Worm (Caenorhabditis elegans) whole organism, L3 larva: ENCODE data around the gene cutl-24.

ENCODE experiments used
- R02D3.7 ChIP-seq: fragments of 150-350 bp; optimal IDR thresholded peaks from 2 replicates; lab custom pipeline; 2014; ENCODE audit warnings: missing biosample characterization, missing genetic modification characterization
- aly-2 ChIP-seq: fragments of 150-350 bp; optimal IDR thresholded peaks from 2 replicates; lab custom pipeline; 2014; ENCODE audit warnings: missing biosample characterization, missing genetic modification characterization
- ceh-16 ChIP-seq: sonication (generic microtip); optimal IDR thresholded peaks from 2 replicates; lab custom pipeline; 2017; ENCODE audit warnings: missing biosample characterization, missing genetic modification characterization
- ceh-28 ChIP-seq: fragments of 150-350 bp; optimal IDR thresholded peaks from 2 replicates; lab custom pipeline; 2014; ENCODE audit warnings: missing biosample characterization, missing genetic modification reagents, missing genetic modification characterization
- ceh-82 ChIP-seq: fragments of 150-350 bp; optimal IDR thresholded peaks from 2 replicates; lab custom pipeline; 2014; ENCODE audit warnings: missing biosample characterization, missing genetic modification characterization
- ceh-9 ChIP-seq: sonication (generic microtip); optimal IDR thresholded peaks from 2 replicates; lab custom pipeline; 2018; ENCODE audit warnings: missing biosample characterization, missing genetic modification characterization
- daf-12 ChIP-seq: fragments of 150-350 bp; optimal IDR thresholded peaks from 2 replicates; lab custom pipeline; 2014; ENCODE audit warnings: missing biosample characterization, missing genetic modification reagents, missing genetic modification characterization
- egl-27 ChIP-seq: sonication (generic microtip); optimal IDR thresholded peaks from 4 replicates; lab custom pipeline; 2017; ENCODE audit warnings: missing biosample characterization, missing genetic modification reagents, missing genetic modification characterization
- egl-5 ChIP-seq: fragments of 150-350 bp; optimal IDR thresholded peaks from 2 replicates; lab custom pipeline; 2017; ENCODE audit warnings: missing biosample characterization, missing genetic modification reagents, missing genetic modification characterization, inconsistent platforms
- elt-2 ChIP-seq: sonication (generic microtip); optimal IDR thresholded peaks from 2 replicates; lab custom pipeline; 2016; ENCODE audit warnings: missing genetic modification reagents, mild to moderate bottlenecking, missing genetic modification characterization, missing compliant biosample characterization
- eor-1 ChIP-seq, 2 experiments: fragments of 150-350 bp; optimal IDR thresholded peaks; 2 replicates each; lab custom pipeline; 2014 to 2018; ENCODE audit warnings: missing biosample characterization in 2 of 2, missing genetic modification characterization in 2 of 2
- fkh-10 ChIP-seq: sonication (generic microtip); optimal IDR thresholded peaks from 2 replicates; lab custom pipeline; 2017; ENCODE audit warnings: missing biosample characterization, missing genetic modification reagents, missing genetic modification characterization
- fkh-2 ChIP-seq: fragments of 150-350 bp; optimal IDR thresholded peaks from 2 replicates; lab custom pipeline; 2014; ENCODE audit warnings: missing biosample characterization, missing genetic modification reagents, missing genetic modification characterization
- hmg-11 ChIP-seq: sonication (generic microtip); optimal IDR thresholded peaks from 2 replicates; lab custom pipeline; 2016; ENCODE audit warnings: missing genetic modification characterization, missing compliant biosample characterization
- jun-1 ChIP-seq: fragments of 150-350 bp; optimal IDR thresholded peaks from 2 replicates; lab custom pipeline; 2014; ENCODE audit warnings: missing biosample characterization, missing genetic modification reagents, missing genetic modification characterization
- lsy-12 ChIP-seq: sonication (generic microtip); optimal IDR thresholded peaks from 2 replicates; lab custom pipeline; 2016; ENCODE audit warnings: mild to moderate bottlenecking, missing genetic modification characterization, missing compliant biosample characterization
- mdl-1 ChIP-seq: fragments of 150-350 bp; optimal IDR thresholded peaks from 2 replicates; lab custom pipeline; 2014; ENCODE audit warnings: missing biosample characterization, missing genetic modification characterization
- nfya-1 ChIP-seq: sonication (generic microtip); optimal IDR thresholded peaks from 2 replicates; lab custom pipeline; 2017; ENCODE audit warnings: missing genetic modification characterization, mild to moderate bottlenecking, missing compliant biosample characterization, antibody characterized with exemption, moderate library complexity; ENCODE audit not compliant: insufficient read depth
- nhr-12 ChIP-seq: fragments of 150-350 bp; optimal IDR thresholded peaks from 2 replicates; lab custom pipeline; 2014; ENCODE audit warnings: missing biosample characterization, missing genetic modification characterization
- nhr-23 ChIP-seq: fragments of 150-350 bp; optimal IDR thresholded peaks from 2 replicates; lab custom pipeline; 2014; ENCODE audit warnings: missing biosample characterization, missing genetic modification reagents, missing genetic modification characterization
- nhr-237 ChIP-seq: fragments of 150-350 bp; optimal IDR thresholded peaks from 2 replicates; lab custom pipeline; 2014; ENCODE audit warnings: missing biosample characterization, missing genetic modification characterization
- nhr-28 ChIP-seq: fragments of 150-350 bp; optimal IDR thresholded peaks from 2 replicates; lab custom pipeline; 2014; ENCODE audit warnings: missing biosample characterization, missing genetic modification characterization
- nhr-67 ChIP-seq: fragments of 150-350 bp; optimal IDR thresholded peaks from 2 replicates; lab custom pipeline; 2014; ENCODE audit warnings: missing biosample characterization, missing genetic modification characterization
- nhr-76 ChIP-seq: fragments of 150-350 bp; sonication (generic microtip); optimal IDR thresholded peaks from 5 replicates; lab custom pipeline; 2014; ENCODE audit warnings: missing biosample characterization, missing genetic modification characterization
- nhr-77 ChIP-seq: fragments of 150-350 bp; optimal IDR thresholded peaks from 2 replicates; lab custom pipeline; 2014; ENCODE audit warnings: missing biosample characterization, missing genetic modification characterization
- pqm-1 ChIP-seq: fragments of 150-350 bp; optimal IDR thresholded peaks from 2 replicates; lab custom pipeline; 2017; ENCODE audit warnings: missing biosample characterization, missing genetic modification characterization, inconsistent platforms
- sea-2 ChIP-seq: fragments of 150-350 bp; sonication (generic microtip); optimal IDR thresholded peaks from 4 replicates; lab custom pipeline; 2014; ENCODE audit warnings: missing biosample characterization, missing genetic modification reagents, missing genetic modification characterization
- snpc-4 ChIP-seq: fragments of 150-350 bp; optimal IDR thresholded peaks from 2 replicates; lab custom pipeline; 2014; ENCODE audit warnings: missing biosample characterization, missing genetic modification characterization
- unc-39 ChIP-seq: sonication (generic microtip); optimal IDR thresholded peaks from 4 replicates; lab custom pipeline; 2017; ENCODE audit warnings: missing biosample characterization, missing genetic modification characterization
- zag-1 ChIP-seq: fragments of 150-350 bp; optimal IDR thresholded peaks from 2 replicates; lab custom pipeline; 2014; ENCODE audit warnings: missing biosample characterization, missing genetic modification characterization
- ztf-11 ChIP-seq: fragments of 150-350 bp; optimal IDR thresholded peaks from 2 replicates; lab custom pipeline; 2014; ENCODE audit warnings: missing biosample characterization, missing genetic modification characterization
- ztf-4 ChIP-seq: fragments of 150-350 bp; optimal IDR thresholded peaks from 2 replicates; lab custom pipeline; 2014; ENCODE audit warnings: missing biosample characterization, missing genetic modification characterization

Gene cutl-24

DNA sequence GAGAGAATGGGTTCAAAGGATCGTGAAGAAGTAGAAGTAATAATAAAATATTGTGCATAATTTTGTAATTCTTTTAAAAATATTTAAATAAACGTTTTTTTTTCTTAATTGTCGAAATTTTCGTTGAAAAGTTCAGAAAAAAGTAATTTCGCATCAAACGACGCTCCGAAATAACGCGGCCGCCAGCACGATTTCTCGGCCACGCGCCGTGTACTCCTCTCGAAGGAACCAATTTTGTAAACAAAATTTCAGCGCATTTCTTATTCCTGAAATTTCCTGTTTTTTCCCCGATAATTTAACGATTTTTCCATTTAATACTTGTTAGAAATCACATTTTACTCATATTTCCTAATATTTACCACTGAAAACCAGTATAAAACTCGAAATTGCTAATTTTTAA lies 27.2 kb downstream of the cutl-24 start, which contains the start of gene Y38C1AA.12 (continued):
- TF ChIP-seq eor-1 (tag; optimal IDR thresholded peaks at IDR 0.05; lab: Kevin White, UChicago) (peak in 1 of 2 experiments; percentile 36), zag-1 (no peak), lsy-12 (peak; percentile 65)
- TF ChIP-seq, all 47 proteins: peak for 16

- TF ChIP-seq nhr-76 (tag; lab: Kevin White, UChicago): no peak
- TF ChIP-seq nhr-67 (tag; lab: Kevin White, UChicago): no peak
- no peak for TF ChIP-seq sea-2 (GFP tag; lab: Kevin White, UChicago)
- TF ChIP-seq nhr-12 (tag; lab: Kevin White, UChicago): no peak
- TF ChIP-seq aly-2 (tag; lab: Kevin White, UChicago): no peak
- TF ChIP-seq R02D3.7 (tag; lab: Kevin White, UChicago): no peak
- no peak for TF ChIP-seq pqm-1 (tag; lab: Kevin White, UChicago)
- TF ChIP-seq daf-12 (tag; lab: Kevin White, UChicago): no peak
- TF ChIP-seq nhr-237 (tag; lab: Kevin White, UChicago): no peak
- TF ChIP-seq mdl-1: no peak
- no peak for TF ChIP-seq ceh-16
- no peak for TF ChIP-seq unc-39 (tag; lab: Kevin White, UChicago)
- TF ChIP-seq nhr-23: no peak
Measured at ce11 chrIV:194442-194841, 29.6 kb downstream of the cutl-24 start, which contains the start of gene csn-3. csn-3 (plus strand) TSS chrIV:194742.

ce11 chrIV:202921-203652 lies 38.2 kb downstream of the cutl-24 start, which contains the start of gene gfrp-1:
gfrp-1 (plus strand) TSS chrIV:203602.
- TF ChIP-seq nhr-12 (tag; lab: Kevin White, UChicago) (no peak), nhr-237 (tag; lab: Kevin White, UChicago) (no peak), nhr-67 (tag; lab: Kevin White, UChicago) (no peak), unc-39 (tag; lab: Kevin White, UChicago) (no peak), zag-1 (no peak), ceh-9 (tag; lab: Kevin White, UChicago) (no peak), sea-2 (GFP tag; lab: Kevin White, UChicago) (no peak), nfya-1 (tag; lab: Kevin White, UChicago) (no peak), daf-12 (tag; lab: Kevin White, UChicago) (no peak), egl-5 (tag; lab: Kevin White, UChicago) (no peak), nhr-23 (no peak), nhr-28 (tag; lab: Kevin White, UChicago) (no peak), hmg-11 (tag; lab: Kevin White, UChicago) (no peak), egl-27 (tag; lab: Kevin White, UChicago) (no peak), ceh-28 (tag; lab: Kevin White, UChicago) (no peak), fkh-10 (GFP tag; lab: Kevin White, UChicago) (no peak), nhr-77 (tag; lab: Kevin White, UChicago) (no peak)

ce11 chrIV:204998-205397 lies 40.1 kb downstream of the cutl-24 start, which contains the start of gene coa-1:
coa-1 (plus strand) TSS chrIV:205298.
- TF ChIP-seq hmg-11 (tag; lab: Kevin White, UChicago) (no peak), nhr-67 (tag; lab: Kevin White, UChicago) (no peak), elt-2 (tag; lab: Kevin White, UChicago) (no peak), ztf-4 (tag; lab: Kevin White, UChicago) (no peak), snpc-4 (no peak)
- TF ChIP-seq, all 47 proteins: peak for 0

ce11 chrIV:207885-208284 lies 43.0 kb downstream of the cutl-24 start, which contains the start of gene Y38C1AA.1:
Y38C1AA.1 (plus strand) TSS chrIV:208185.
- TF ChIP-seq zag-1: no peak
- no peak for TF ChIP-seq ztf-11 (tag; lab: Kevin White, UChicago)
- TF ChIP-seq R02D3.7 (tag; lab: Kevin White, UChicago): no peak
- no peak for TF ChIP-seq nhr-28 (tag; lab: Kevin White, UChicago)
- TF ChIP-seq nhr-12 (tag; lab: Kevin White, UChicago): no peak
- no peak for TF ChIP-seq fkh-2 (tag; lab: Kevin White, UChicago)
- TF ChIP-seq snpc-4: no peak
- TF ChIP-seq nhr-237 (tag; lab: Kevin White, UChicago): no peak
- TF ChIP-seq aly-2 (tag; lab: Kevin White, UChicago): no peak
- TF ChIP-seq elt-2 (tag; lab: Kevin White, UChicago): no peak
- no peak for TF ChIP-seq jun-1 (tag; lab: Kevin White, UChicago)
- TF ChIP-seq ceh-28 (tag; lab: Kevin White, UChicago): no peak
- no peak for TF ChIP-seq hmg-11 (tag; lab: Kevin White, UChicago)
- TF ChIP-seq ceh-82 (tag; lab: Kevin White, UChicago): no peak
- TF ChIP-seq, all 47 proteins: peak for 0
